ENCODE assay signal across 1 fruit fly cellular context in the genomic region with DNA sequence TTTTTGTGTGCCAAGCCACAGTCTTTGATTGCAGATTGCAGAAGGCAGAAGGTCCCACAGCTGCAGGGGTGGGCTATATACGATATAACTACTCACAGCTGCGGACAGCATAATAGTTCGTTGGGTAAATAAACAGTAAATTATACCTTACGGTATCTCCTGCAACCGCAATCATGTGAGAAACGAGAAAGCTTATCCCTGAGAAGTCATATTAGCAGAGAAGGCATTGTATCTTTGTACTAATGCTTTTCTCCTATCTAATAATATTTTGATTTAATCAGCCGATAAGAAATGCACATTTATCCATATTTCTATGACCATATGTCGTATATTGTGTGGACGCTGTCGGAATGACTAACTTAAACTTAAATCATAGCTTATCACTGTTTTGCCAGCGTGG.
TF ChIP-seq lines count a peak whose summit lies in the region.

No protein-coding gene starts in this region.

TF ChIP-seq in whole organism, prepupa, 60 proteins besides CTCF, POLR2A, EP300 and RAD21 (continued from another document):
- TF ChIP-seq CG32006 (GFP tag; optimal IDR thresholded peaks at IDR 0.05; lab: Kevin White, UChicago) (peak; percentile 67), Gug (GFP tag; IDR thresholded peaks at IDR 0.05; lab: Robert Waterston, UW) (peak; percentile 47), CG10631 (GFP tag; optimal IDR thresholded peaks at IDR 0.05; lab: Kevin White, UChicago) (peak; percentile 10), CG15336 (GFP tag; IDR thresholded peaks at IDR 0.05; lab: Robert Waterston, UW) (peak; percentile 69), CG4318 (GFP tag; optimal IDR thresholded peaks at IDR 0.05; lab: Kevin White, UChicago) (peak; percentile 11), fd59A (GFP tag; optimal IDR thresholded peaks at IDR 0.05; lab: Kevin White, UChicago) (peak; percentile 39), CG16779 (tag; optimal IDR thresholded peaks at IDR 0.05; lab: Kevin White, UChicago) (peak; percentile 33), CG6276 (GFP tag; optimal IDR thresholded peaks at IDR 0.05; lab: Kevin White, UChicago) (peak; percentile 61), Sox14 (GFP tag; optimal IDR thresholded peaks at IDR 0.05; lab: Kevin White, UChicago) (peak; percentile 50), CG11762 (GFP tag; optimal IDR thresholded peaks at IDR 0.05; lab: Kevin White, UChicago; ENCODE audit: insufficient read depth) (peak; percentile 32), Sox15 (GFP tag; optimal IDR thresholded peaks at IDR 0.05; lab: Kevin White, UChicago) (no peak), dac (GFP tag; optimal IDR thresholded peaks at IDR 0.05; lab: Kevin White, UChicago) (no peak), CG8632 (GFP tag; optimal IDR thresholded peaks at IDR 0.05; lab: Kevin White, UChicago) (peak; percentile 41), CG31627 (GFP tag; optimal IDR thresholded peaks at IDR 0.05; lab: Kevin White, UChicago) (no peak), fkh (GFP tag; optimal IDR thresholded peaks at IDR 0.05; lab: Kevin White, UChicago) (no peak), CG9139 (GFP tag; optimal IDR thresholded peaks at IDR 0.05; lab: Kevin White, UChicago) (no peak), Hr38 (GFP tag; optimal IDR thresholded peaks at IDR 0.05; lab: Kevin White, UChicago) (no peak), CG6808 (GFP tag; optimal IDR thresholded peaks at IDR 0.05; lab: Kevin White, UChicago) (no peak), achi (GFP tag; optimal IDR thresholded peaks at IDR 0.05; lab: Kevin White, UChicago) (no peak), ss (GFP tag; optimal IDR thresholded peaks at IDR 0.05; lab: Kevin White, UChicago) (no peak), fd85E (GFP tag; optimal IDR thresholded peaks at IDR 0.05; lab: Kevin White, UChicago) (no peak), CG6792 (GFP tag; optimal IDR thresholded peaks at IDR 0.05; lab: Kevin White, UChicago) (no peak), pdm3 (GFP tag; optimal IDR thresholded peaks at IDR 0.05; lab: Kevin White, UChicago) (peak; percentile 69), CG3032 (tag; optimal IDR thresholded peaks at IDR 0.05; lab: Kevin White, UChicago) (peak; percentile 34), spab (GFP tag; optimal IDR thresholded peaks at IDR 0.05; lab: Kevin White, UChicago) (peak; percentile 29), Eip78C (GFP tag; lab: Kevin White, UChicago) (peak; percentile 89)
